Worm (Caenorhabditis elegans) whole organism, mixed stage, embryonic: Measurements from ENCODE around the gene C11H1.5.

ENCODE experiments used
- elt-3 ChIP-seq: fragments of 150-350 bp; optimal IDR thresholded peaks from 2 replicates; lab custom pipeline; 2014; ENCODE audit warnings: missing biosample characterization, missing genetic modification characterization
- pha-4 ChIP-seq: fragments of 150-350 bp; optimal IDR thresholded peaks from 2 replicates; lab custom pipeline; 2018; ENCODE audit warnings: missing biosample characterization, missing genetic modification reagents, missing genetic modification characterization

DNA sequence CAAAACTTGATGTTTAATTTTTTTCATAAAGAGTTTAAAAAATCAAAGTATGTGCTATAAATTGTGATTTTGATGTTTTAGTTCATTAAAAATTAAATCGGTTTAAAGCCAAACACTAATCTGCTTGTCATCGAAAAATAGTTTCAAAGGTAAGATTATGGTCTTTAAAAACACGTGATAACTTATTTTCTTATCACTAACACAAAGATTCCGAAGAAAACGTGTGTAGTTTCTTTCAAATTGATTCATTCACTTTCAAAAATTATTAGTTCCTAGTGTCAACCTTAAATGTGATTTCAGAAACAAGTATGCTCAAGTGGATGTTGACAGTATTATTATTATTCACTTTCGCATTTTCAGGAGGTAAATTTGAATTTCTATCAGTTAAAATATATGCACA lies 47.0 kb downstream of the C11H1.5 start, which contains the start of gene E02H4.7:
- TF ChIP-seq elt-3 (no peak), pha-4 (tag; lab: Kevin White, UChicago) (no peak)
